Worm (Caenorhabditis elegans): ENCODE measurements around the gene nhr-199.

- TF ChIP-seq tab-1 (GFP tag; IDR thresholded peaks at IDR 0.05) (no peak), flt-1 (GFP tag; IDR thresholded peaks at IDR 0.05) (no peak), cog-1 (tag; optimal IDR thresholded peaks at IDR 0.05) (no peak), med-1 (GFP tag; optimal IDR thresholded peaks at IDR 0.05; ENCODE audit: insufficient read depth) (no peak)
These were observed 33.3 kb upstream of the nhr-199 start for ce11 chrV:15733020-15733419.
